Worm (Caenorhabditis elegans) whole organism, L4 larva: ENCODE results near the gene K04G7.1.

Source experiments
- D1046.2 ChIP-seq: fragments of 200-800 bp; sonication (Bioruptor generic); IDR thresholded peaks from 2 replicates; pipeline ENCODE4 v1.3.6; 2022; ENCODE audit warnings: missing genetic modification characterization, missing compliant biosample characterization
- F10B5.3 ChIP-seq: sonication (generic microtip); optimal IDR thresholded peaks from 2 replicates; lab custom pipeline; 2016; ENCODE audit warnings: mild to moderate bottlenecking, missing genetic modification characterization, missing compliant biosample characterization
- F37D6.2 ChIP-seq: sonication (generic microtip); optimal IDR thresholded peaks from 2 replicates; lab custom pipeline; 2016; ENCODE audit warnings: mild to moderate bottlenecking, missing genetic modification characterization, missing compliant biosample characterization
- F44E2.7 ChIP-seq: fragments of 200-800 bp; sonication (Bioruptor generic); IDR thresholded peaks from 2 replicates; pipeline ENCODE4 v2.1.2; 2022; ENCODE audit warnings: missing genetic modification characterization, missing compliant biosample characterization
- T20F7.1 ChIP-seq: fragments of 200-800 bp; sonication (Bioruptor generic); optimal IDR thresholded peaks from 2 replicates; lab custom pipeline; 2018; ENCODE audit warnings: mild to moderate bottlenecking, missing genetic modification characterization, missing compliant biosample characterization
- Y48G9A.11 ChIP-seq: fragments of 200-800 bp; sonication (Bioruptor generic); IDR thresholded peaks from 2 replicates; pipeline ENCODE4 v1.3.6; 2022; ENCODE audit warnings: missing genetic modification reagents, missing genetic modification characterization, missing compliant biosample characterization
- Y5F2A.4 ChIP-seq: fragments of 200-800 bp; sonication (Bioruptor generic); optimal IDR thresholded peaks from 2 replicates; lab custom pipeline; 2018; ENCODE audit warnings: mild to moderate bottlenecking, missing genetic modification characterization, missing compliant biosample characterization
- ZK337.2 ChIP-seq: fragments of 200-800 bp; sonication (Bioruptor generic); IDR thresholded peaks from 2 replicates; pipeline ENCODE4 v1.3.6; 2022; ENCODE audit warnings: missing genetic modification reagents, missing genetic modification characterization, missing compliant biosample characterization
- aha-1 ChIP-seq: fragments of 150-350 bp; peaks from one replicate; lab custom pipeline; 2014; ENCODE audit warnings: missing biosample characterization, missing genetic modification characterization
- aly-2 ChIP-seq: sonication (generic microtip); optimal IDR thresholded peaks from 2 replicates; lab custom pipeline; 2018; ENCODE audit warnings: missing biosample characterization, missing genetic modification characterization
- arid-1 ChIP-seq: fragments of 200-800 bp; sonication (Bioruptor generic); conservative IDR thresholded peaks from 2 replicates; pipeline ENCODE4 v1.3.6; 2022; ENCODE audit warnings: missing genetic modification reagents, missing genetic modification characterization, missing compliant biosample characterization
- attf-4 ChIP-seq: sonication (generic microtip); optimal IDR thresholded peaks from 3 replicates; lab custom pipeline; 2017; ENCODE audit warnings: missing biosample characterization, missing genetic modification characterization
- ceh-32 ChIP-seq: sonication (generic microtip); optimal IDR thresholded peaks from 2 replicates; lab custom pipeline; 2016; ENCODE audit warnings: mild to moderate bottlenecking, missing genetic modification characterization, missing compliant biosample characterization; ENCODE audit not compliant: poor library complexity
- ceh-44 ChIP-seq: fragments of 200-800 bp; sonication (Bioruptor generic); IDR thresholded peaks from 2 replicates; pipeline ENCODE4 v1.3.6; 2022; ENCODE audit warnings: missing genetic modification reagents, missing genetic modification characterization, missing compliant biosample characterization
- ceh-82 ChIP-seq: sonication (generic microtip); optimal IDR thresholded peaks from 2 replicates; lab custom pipeline; 2017; ENCODE audit warnings: missing biosample characterization, missing genetic modification characterization
- ces-1 ChIP-seq: fragments of 150-350 bp; sonication (generic microtip); optimal IDR thresholded peaks from 4 replicates; lab custom pipeline; 2014; ENCODE audit warnings: missing biosample characterization, missing genetic modification reagents, missing genetic modification characterization
- daf-12 ChIP-seq: fragments of 150-350 bp; optimal IDR thresholded peaks from 2 replicates; lab custom pipeline; 2014; ENCODE audit warnings: missing biosample characterization, missing genetic modification reagents, missing genetic modification characterization
- daf-16 ChIP-seq, 3 experiments: sonication (generic microtip); optimal IDR thresholded peaks; 2 replicates each; lab custom pipeline; 2016 to 2017; ENCODE audit warnings: missing genetic modification characterization in 3 of 3, missing genetic modification reagents in 3 of 3, mild to moderate bottlenecking in 2 of 3, missing compliant biosample characterization in 2 of 3, missing biosample characterization in 1 of 3, moderate library complexity in 1 of 3
- dmd-6 ChIP-seq: fragments of 200-800 bp; sonication (Bioruptor generic); IDR thresholded peaks from 2 replicates; pipeline ENCODE4 v1.3.6; 2022; ENCODE audit warnings: missing genetic modification reagents, missing genetic modification characterization, missing compliant biosample characterization
- dmd-8 ChIP-seq: fragments of 200-800 bp; sonication (Bioruptor generic); IDR thresholded peaks from 2 replicates; pipeline ENCODE4 v1.3.6; 2022; ENCODE audit warnings: missing genetic modification characterization, missing compliant biosample characterization
- egl-43 ChIP-seq: fragments of 200-800 bp; sonication (Bioruptor generic); IDR thresholded peaks from 2 replicates; pipeline ENCODE4 v1.3.6; 2022; ENCODE audit warnings: missing genetic modification reagents, missing genetic modification characterization, missing compliant biosample characterization
- fos-1 ChIP-seq: fragments of 150-350 bp; optimal IDR thresholded peaks from 2 replicates; lab custom pipeline; 2014; ENCODE audit warnings: missing biosample characterization, missing genetic modification characterization
- gei-8 ChIP-seq: fragments of 200-800 bp; sonication (Bioruptor generic); optimal IDR thresholded peaks from 2 replicates; lab custom pipeline; 2018; ENCODE audit warnings: mild to moderate bottlenecking, missing genetic modification characterization, missing compliant biosample characterization
- hif-1 ChIP-seq, 2 experiments: sonication (generic microtip); optimal IDR thresholded peaks; 2 replicates each; lab custom pipeline; 2016 to 2017; ENCODE audit warnings: missing compliant biosample characterization in 2 of 2, missing genetic modification characterization in 2 of 2, missing genetic modification reagents in 2 of 2, missing genotype in 2 of 2, mild to moderate bottlenecking in 1 of 2
- hlh-11 ChIP-seq: fragments of 200-800 bp; sonication (Bioruptor generic); optimal IDR thresholded peaks from 2 replicates; lab custom pipeline; 2018; ENCODE audit warnings: mild to moderate bottlenecking, missing genetic modification characterization, missing compliant biosample characterization
- hmg-1.1 ChIP-seq: fragments of 200-800 bp; sonication (Bioruptor generic); IDR thresholded peaks from 2 replicates; pipeline ENCODE4 v1.3.6; 2022; ENCODE audit warnings: missing genetic modification reagents, missing genetic modification characterization, missing compliant biosample characterization
- lin-15B ChIP-seq: fragments of 150-350 bp; sonication (generic microtip); optimal IDR thresholded peaks from 3 replicates; lab custom pipeline; 2014; ENCODE audit warnings: missing biosample characterization, missing genetic modification characterization
- lsy-2 ChIP-seq, 2 experiments: fragments of 150-350 bp in 1 of 2; sonication (generic microtip) in 1 of 2; optimal IDR thresholded peaks; 2 replicates each; lab custom pipeline; 2014 to 2017; ENCODE audit warnings: missing biosample characterization in 2 of 2, missing genetic modification characterization in 2 of 2
- madf-5 ChIP-seq, 2 experiments: fragments of 200-800 bp; sonication (Bioruptor generic); IDR thresholded peaks; 2 replicates each; pipeline ENCODE4 v1.3.6; 2022; ENCODE audit warnings: missing compliant biosample characterization in 2 of 2, missing genetic modification characterization in 2 of 2
- mdl-1 ChIP-seq, 2 experiments: fragments of 150-350 bp in 1 of 2; sonication (generic microtip) in 1 of 2; optimal IDR thresholded peaks; 2 replicates each; lab custom pipeline; 2014 to 2017; ENCODE audit warnings: missing biosample characterization in 2 of 2, missing genetic modification characterization in 2 of 2
- mxl-2 ChIP-seq: fragments of 200-800 bp; sonication (Bioruptor generic); conservative IDR thresholded peaks from 2 replicates; pipeline ENCODE4 v1.3.6; 2022; ENCODE audit warnings: missing genetic modification reagents, missing genetic modification characterization, missing compliant biosample characterization
- mxl-3 ChIP-seq: fragments of 200-800 bp; sonication (Bioruptor generic); optimal IDR thresholded peaks from 2 replicates; lab custom pipeline; 2018; ENCODE audit warnings: mild to moderate bottlenecking, missing genetic modification characterization, missing compliant biosample characterization
- nhr-102 ChIP-seq: sonication (generic microtip); optimal IDR thresholded peaks from 2 replicates; lab custom pipeline; 2016; ENCODE audit warnings: mild to moderate bottlenecking, missing genetic modification characterization, moderate library complexity, missing compliant biosample characterization
- nhr-237 ChIP-seq: sonication (generic microtip); optimal IDR thresholded peaks from 2 replicates; lab custom pipeline; 2017; ENCODE audit warnings: missing biosample characterization, missing genetic modification characterization
- nhr-28 ChIP-seq: fragments of 150-350 bp; optimal IDR thresholded peaks from 2 replicates; lab custom pipeline; 2014; ENCODE audit warnings: missing biosample characterization, missing genetic modification characterization
- nhr-41 ChIP-seq: fragments of 200-800 bp; sonication (Bioruptor generic); IDR thresholded peaks from 2 replicates; pipeline ENCODE4 v1.3.6; 2022; ENCODE audit warnings: missing genetic modification reagents, missing genetic modification characterization, missing compliant biosample characterization
- nhr-6 ChIP-seq: fragments of 150-350 bp; optimal IDR thresholded peaks from 2 replicates; lab custom pipeline; 2014; ENCODE audit warnings: missing biosample characterization, missing genetic modification characterization
- php-3 ChIP-seq: fragments of 200-800 bp; sonication (Bioruptor generic); IDR thresholded peaks from 2 replicates; pipeline ENCODE4 v1.3.6; 2022; ENCODE audit warnings: missing genetic modification reagents, missing genetic modification characterization, missing compliant biosample characterization
- pqm-1 ChIP-seq: sonication (generic microtip); optimal IDR thresholded peaks from 2 replicates; lab custom pipeline; 2017; ENCODE audit warnings: missing biosample characterization, missing genetic modification characterization
- saeg-2 ChIP-seq: fragments of 200-800 bp; sonication (Bioruptor generic); IDR thresholded peaks from 2 replicates; pipeline ENCODE4 v1.3.6; 2022; ENCODE audit warnings: missing genetic modification reagents, missing genetic modification characterization, missing compliant biosample characterization
- skn-1 ChIP-seq: fragments of 150-350 bp; optimal IDR thresholded peaks from 2 replicates; lab custom pipeline; 2014; ENCODE audit warnings: missing biosample characterization, missing genetic modification characterization
- snpc-4 ChIP-seq: fragments of 150-350 bp; optimal IDR thresholded peaks from 2 replicates; lab custom pipeline; 2014; ENCODE audit warnings: missing biosample characterization, missing genetic modification characterization
- spr-1 ChIP-seq: sonication (generic microtip); optimal IDR thresholded peaks from 2 replicates; lab custom pipeline; 2016; ENCODE audit warnings: mild to moderate bottlenecking, missing genetic modification characterization, missing compliant biosample characterization
- spr-3 ChIP-seq: fragments of 200-800 bp; sonication (Bioruptor generic); optimal IDR thresholded peaks from 2 replicates; lab custom pipeline; 2018; ENCODE audit warnings: mild to moderate bottlenecking, missing genetic modification characterization, missing compliant biosample characterization
- tra-1 ChIP-seq: fragments of 200-800 bp; sonication (Bioruptor generic); IDR thresholded peaks from 2 replicates; pipeline ENCODE4 v1.3.6; 2022; ENCODE audit warnings: missing genetic modification reagents, missing genetic modification characterization, missing compliant biosample characterization
- unc-39 ChIP-seq: sonication (generic microtip); optimal IDR thresholded peaks from 2 replicates; lab custom pipeline; 2017; ENCODE audit warnings: missing biosample characterization, missing genetic modification characterization
- unc-62 ChIP-seq, 3 experiments: fragments of 150-350 bp in 1 of 3; sonication (generic microtip); optimal IDR thresholded peaks in 2 of 3; peaks in 1 of 3; 1 replicate in 1 of 3; 2 replicates in 2 of 3; lab custom pipeline; 2014 to 2017; ENCODE audit warnings: missing biosample characterization in 3 of 3, missing genetic modification characterization in 3 of 3, missing genetic modification reagents in 3 of 3, missing genotype in 1 of 3
- vab-7 ChIP-seq: fragments of 200-800 bp; sonication (Bioruptor generic); IDR thresholded peaks from 2 replicates; pipeline ENCODE4 v1.3.6; 2022; ENCODE audit warnings: missing genetic modification reagents, missing genetic modification characterization, missing compliant biosample characterization
- zfp-3 ChIP-seq: fragments of 200-800 bp; sonication (Bioruptor generic); conservative IDR thresholded peaks from 2 replicates; pipeline ENCODE4 v1.3.6; 2022; ENCODE audit warnings: missing genetic modification reagents, missing genetic modification characterization, missing compliant biosample characterization
- zip-11 ChIP-seq: fragments of 200-800 bp; sonication (Bioruptor generic); IDR thresholded peaks from 2 replicates; pipeline ENCODE4 v1.3.6; 2022; ENCODE audit warnings: missing genetic modification characterization, missing compliant biosample characterization

The K04G7.1 gene

DNA sequence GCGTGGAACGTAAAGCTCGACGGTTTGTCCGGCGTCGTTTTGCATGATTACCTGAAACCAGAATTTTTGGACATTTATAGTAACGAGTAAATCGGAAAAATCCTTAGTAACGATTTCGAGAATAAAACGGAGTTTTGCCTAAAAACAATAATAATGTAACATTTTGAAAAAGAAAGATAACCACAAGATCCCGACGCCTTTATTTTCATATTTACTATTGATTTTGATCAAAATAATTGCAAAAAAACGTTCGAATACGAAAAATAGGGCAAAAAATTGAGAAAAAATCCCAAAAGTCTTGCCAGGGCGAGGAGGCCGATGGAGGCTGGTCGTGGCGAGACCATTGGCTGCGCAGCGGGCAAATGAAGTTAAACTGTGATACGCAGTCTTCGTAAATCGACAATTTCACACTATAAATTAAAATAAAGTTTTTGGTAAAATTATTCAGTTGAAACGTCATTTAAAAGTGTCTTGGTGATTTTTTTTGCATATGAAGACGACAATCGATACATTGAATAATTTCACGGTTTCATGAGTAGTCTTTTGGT lies 27.1 kb downstream of the K04G7.1 start, which contains the start of gene rps-21 (continued):
- TF ChIP-seq D1046.2 (GFP tag; lab: Robert Waterston, UW) (no peak), ceh-44 (GFP tag; lab: Robert Waterston, UW) (no peak), snpc-4 (tag; lab: Kevin White, UChicago) (no peak), tra-1 (GFP tag; lab: Robert Waterston, UW) (0 out of 2 replicates have a peak, but pooled peaks have one; percentile 30), arid-1 (GFP tag; lab: Robert Waterston, UW) (0 out of 2 replicates have a peak, but pooled peaks have one; percentile 23), hif-1 (tag; optimal IDR thresholded peaks at IDR 0.05; lab: Kevin White, UChicago) (peak in 1 of 2 experiments; percentile 63), zfp-3 (GFP tag; lab: Robert Waterston, UW) (no peak), dmd-6 (GFP tag; lab: Robert Waterston, UW) (peak; percentile 53; the same call in 1 of the 2 replicates), spr-1 (tag; lab: Kevin White, UChicago) (no peak), ces-1 (peak; percentile 67), attf-4 (tag; lab: Kevin White, UChicago) (no peak), vab-7 (GFP tag; lab: Robert Waterston, UW) (no peak), nhr-28 (peak; percentile 72), gei-8 (GFP tag; lab: Kevin White, UChicago) (no peak), Y48G9A.11 (GFP tag; lab: Robert Waterston, UW) (no peak), unc-39 (tag; lab: Kevin White, UChicago) (no peak), dmd-8 (GFP tag; lab: Robert Waterston, UW) (no peak), skn-1 (tag; lab: Kevin White, UChicago) (no peak), nhr-6 (peak; percentile 77), ceh-82 (tag; lab: Kevin White, UChicago) (no peak), zip-11 (no peak), php-3 (no peak), saeg-2 (GFP tag; lab: Robert Waterston, UW) (no peak), ceh-32 (tag; lab: Kevin White, UChicago) (no peak), madf-5 (GFP tag; IDR thresholded peaks at IDR 0.05; lab: Robert Waterston, UW) (no peak), egl-43 (GFP tag; lab: Robert Waterston, UW) (no peak), nhr-102 (tag; lab: Kevin White, UChicago) (peak; percentile 15), T20F7.1 (peak; percentile 78), ZK337.2 (GFP tag; lab: Robert Waterston, UW) (no peak), nhr-237 (tag; lab: Kevin White, UChicago) (no peak), lsy-2 (tag; optimal IDR thresholded peaks at IDR 0.05; lab: Kevin White, UChicago) (peak; percentile 9 to 92), F37D6.2 (tag; lab: Kevin White, UChicago) (peak; percentile 39), nhr-41 (GFP tag; lab: Robert Waterston, UW) (no peak), daf-12 (no peak), lin-15B (tag; lab: Kevin White, UChicago) (no peak), aly-2 (tag; lab: Kevin White, UChicago) (no peak), fos-1 (no peak), Y5F2A.4 (GFP tag; lab: Kevin White, UChicago) (no peak), mxl-2 (GFP tag; lab: Robert Waterston, UW) (no peak), mxl-3 (GFP tag; lab: Kevin White, UChicago) (no peak), hlh-11 (peak; percentile 69), pqm-1 (tag; lab: Kevin White, UChicago) (peak; percentile 21), mdl-1 (tag; optimal IDR thresholded peaks at IDR 0.05; lab: Kevin White, UChicago) (peak; percentile 4 to 28), aha-1 (no peak), F44E2.7 (no peak), spr-3 (GFP tag; lab: Kevin White, UChicago) (no peak), daf-16 (GFP tag; optimal IDR thresholded peaks at IDR 0.05; lab: Kevin White, UChicago) (no peak), daf-16 (tag; optimal IDR thresholded peaks at IDR 0.05; lab: Kevin White, UChicago) (peak; percentile 16), unc-62 (GFP tag; optimal IDR thresholded peaks at IDR 0.05 in 1 of 2; lab: Kevin White, UChicago) (peak in 1 of 2 experiments; percentile 77), unc-62 (tag; optimal IDR thresholded peaks at IDR 0.05; lab: Kevin White, UChicago) (no peak), F10B5.3 (tag; lab: Kevin White, UChicago) (no peak), hmg-1.1 (GFP tag; lab: Robert Waterston, UW) (peak; percentile 81)
